Worm (Caenorhabditis elegans): ENCODE measurements around the gene pals-30.

The pals-30 gene

DNA sequence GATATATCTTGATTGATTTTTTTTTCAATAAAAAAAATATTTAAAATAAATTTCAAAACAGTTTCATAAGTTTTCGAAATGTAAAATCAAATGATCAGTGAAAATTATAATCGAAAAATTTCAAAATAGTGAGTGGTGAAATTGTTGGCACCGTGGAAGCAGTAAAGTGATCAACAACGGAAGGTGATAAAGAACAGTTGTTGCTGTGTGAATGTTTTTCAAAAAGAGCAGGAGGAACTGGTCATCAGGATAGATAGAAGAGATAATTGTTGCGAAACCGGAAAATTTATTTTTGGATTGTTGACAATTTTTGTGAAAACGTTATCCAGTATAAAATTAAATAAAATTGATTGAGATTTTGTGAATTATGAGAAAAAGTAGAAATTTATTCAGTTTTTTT is 45.7 kb downstream of the pals-30 start:
- TF ChIP-seq ceh-9 (tag; optimal IDR thresholded peaks at IDR 0.05) = no peak
- TF ChIP-seq fkh-10 (GFP tag; optimal IDR thresholded peaks at IDR 0.05) = no peak
- no peak for TF ChIP-seq nfya-1 (tag; optimal IDR thresholded peaks at IDR 0.05; ENCODE audit: insufficient read depth)
- no peak for TF ChIP-seq daf-12 (tag; optimal IDR thresholded peaks at IDR 0.05)
- TF ChIP-seq ceh-16 (tag; optimal IDR thresholded peaks at IDR 0.05) = no peak
- no peak for TF ChIP-seq nhr-23 (tag; optimal IDR thresholded peaks at IDR 0.05)
- TF ChIP-seq elt-2 (tag; optimal IDR thresholded peaks at IDR 0.05) = no peak
- no peak for TF ChIP-seq nhr-43 (tag; optimal IDR thresholded peaks at IDR 0.05; ENCODE audit: poor library complexity, severe bottlenecking)

DNA sequence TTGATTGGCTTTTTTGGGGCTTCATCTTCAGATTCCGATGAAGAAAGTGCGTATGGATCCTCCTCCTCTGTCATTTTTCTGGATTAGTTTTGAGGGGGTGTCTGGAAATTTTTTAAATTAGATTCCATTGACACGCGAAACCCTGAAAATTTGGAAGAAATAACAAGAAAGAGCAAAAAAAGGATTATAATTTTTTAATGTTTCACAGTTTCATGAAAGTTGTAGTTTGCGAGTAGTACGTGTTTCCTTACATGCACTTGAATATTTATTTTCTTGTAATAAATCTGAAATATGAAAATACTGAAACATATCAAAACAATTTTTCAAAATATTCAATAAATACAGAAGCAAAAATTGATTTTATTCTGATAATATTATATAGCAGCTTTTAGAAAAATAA is 46.7 kb downstream of the pals-30 start, which contains the start of gene tag-273:
Gene tag-273, minus strand, starts transcription at position 101 of the 400 bp plus-strand sequence.
- TF ChIP-seq lin-15B (tag; optimal IDR thresholded peaks at IDR 0.05) = no peak
- no peak for TF ChIP-seq nhr-77 (tag; optimal IDR thresholded peaks at IDR 0.05)
- TF ChIP-seq daf-12 (tag; optimal IDR thresholded peaks at IDR 0.05) = no peak
- TF ChIP-seq nhr-11 (tag; optimal IDR thresholded peaks at IDR 0.05) = no peak
- TF ChIP-seq nhr-67 (tag; optimal IDR thresholded peaks at IDR 0.05) = no peak
- no peak for TF ChIP-seq snpc-4 (tag; optimal IDR thresholded peaks at IDR 0.05)

All from whole organism, L3 larva.